Fruit fly (Drosophila melanogaster) whole organism, wandering third instar larva: Measurements from ENCODE around the gene Srp72.

Source experiments
- Abd-B ChIP-seq: fragments of >200 bp; optimal IDR thresholded peaks from 2 replicates; lab custom pipeline; 2017; ENCODE audit warnings: missing biosample characterization, missing genetic modification characterization
- dsf ChIP-seq: sonication (Bioruptor generic); optimal IDR thresholded peaks from 2 replicates; lab custom pipeline; 2016; ENCODE audit warnings: missing biosample characterization, missing genetic modification characterization, borderline replicate concordance
- fru ChIP-seq: fragments of 200-800 bp; sonication (Bioruptor generic); optimal IDR thresholded peaks from 3 replicates; lab custom pipeline; 2016; ENCODE audit warnings: missing biosample characterization, mild to moderate bottlenecking, missing genetic modification characterization
- pan ChIP-seq: fragments of >200 bp; optimal IDR thresholded peaks from 2 replicates; lab custom pipeline; 2017
- psq ChIP-seq: fragments of 200-800 bp; sonication (Bioruptor generic); optimal IDR thresholded peaks from 3 replicates; lab custom pipeline; 2017; ENCODE audit warnings: missing biosample characterization, mild to moderate bottlenecking, missing genetic modification characterization, moderate library complexity
- sage ChIP-seq: fragments of 200-800 bp; sonication (Bioruptor generic); optimal IDR thresholded peaks from 2 replicates; lab custom pipeline; 2016; ENCODE audit warnings: missing biosample characterization, mild to moderate bottlenecking, missing genetic modification characterization
- usp ChIP-seq: fragments of >200 bp; optimal IDR thresholded peaks from 2 replicates; lab custom pipeline; 2017; ENCODE audit warnings: missing biosample characterization, missing genetic modification characterization

dm6 chr3R:20602599-20602998 is 14.1 kb downstream of the Srp72 start:
- TF ChIP-seq sage (GFP tag; lab: Kevin White, UChicago) (no peak), psq (GFP tag; lab: Kevin White, UChicago) (no peak), fru (GFP tag; lab: Kevin White, UChicago) (no peak), usp (GFP tag; lab: Kevin White, UChicago) (no peak), dsf (GFP tag; lab: Kevin White, UChicago) (no peak), Abd-B (GFP tag; lab: Kevin White, UChicago) (no peak), pan (lab: Kevin White, UChicago) (no peak)
